Worm (Caenorhabditis elegans): ENCODE data around the gene C30B5.6.

The C30B5.6 gene

ce11 chrII:6196875-6197274 is 25.6 kb downstream of the C30B5.6 start, which contains the start of the genes rbmx-2 and C30B5.2:
rbmx-2 (minus strand) TSS chrII:6196948.
C30B5.2 (plus strand) TSS chrII:6197180.
- TF ChIP-seq rpc-1 (optimal IDR thresholded peaks at IDR 0.05) = no peak
- TF ChIP-seq rpc-1 (tag; optimal IDR thresholded peaks at IDR 0.05) = no peak
- TF ChIP-seq D2030.7 (GFP tag; IDR thresholded peaks at IDR 0.05) = peak; percentile 23; the same call in 1 of the 2 replicates
- TF ChIP-seq let-607 (tag; optimal IDR thresholded peaks at IDR 0.05) = no peak
- no peak for TF ChIP-seq F22D6.2 (tag; optimal IDR thresholded peaks at IDR 0.05)
- TF ChIP-seq sea-2 (GFP tag; IDR thresholded peaks at IDR 0.05) = no peak
- TF ChIP-seq snpc-3.4 (tag; optimal IDR thresholded peaks at IDR 0.05) = peak; percentile 20
- no peak for TF ChIP-seq dox-1 (GFP tag; IDR thresholded peaks at IDR 0.05)
- TF ChIP-seq aptf-2 (GFP tag; conservative IDR thresholded peaks at IDR 0.05) = no peak
- peak; percentile 24 for TF ChIP-seq tbp1 (GFP tag; optimal IDR thresholded peaks at IDR 0.05)
- TF ChIP-seq him-1 (tag; optimal IDR thresholded peaks at IDR 0.05) = no peak
- TF ChIP-seq hmg-1.2 (GFP tag; IDR thresholded peaks at IDR 0.05) = no peak
- peak; percentile 37; the same call in 1 of the 2 replicates for TF ChIP-seq pbrm-1 (GFP tag; IDR thresholded peaks at IDR 0.05)
- no peak for TF ChIP-seq ceh-40 (GFP tag; IDR thresholded peaks at IDR 0.05)
- TF ChIP-seq C17E4.6 (GFP tag; IDR thresholded peaks at IDR 0.05) = no peak
- peak; percentile 7 for TF ChIP-seq lsy-27 (tag; optimal IDR thresholded peaks at IDR 0.05; ENCODE audit: borderline replicate concordance, insufficient read depth)
- peak; percentile 92 for TF ChIP-seq F23B12.7 (tag; optimal IDR thresholded peaks at IDR 0.05; ENCODE audit: insufficient read depth)
- no peak for TF ChIP-seq hsf-1 (GFP tag; IDR thresholded peaks at IDR 0.05)
- peak; percentile 60 for TF ChIP-seq lsl-1 (GFP tag; optimal IDR thresholded peaks at IDR 0.05)

- TF ChIP-seq Y95B8A.8 (GFP tag; IDR thresholded peaks at IDR 0.05) (no peak), lin-26 (GFP tag; IDR thresholded peaks at IDR 0.05) (no peak), mcd-1 (GFP tag; IDR thresholded peaks at IDR 0.05) (no peak), ceh-58 (GFP tag; IDR thresholded peaks at IDR 0.05) (no peak), aptf-3 (GFP tag; IDR thresholded peaks at IDR 0.05) (no peak), gei-17 (GFP tag; optimal IDR thresholded peaks at IDR 0.05) (no peak), pbrm-1 (GFP tag; IDR thresholded peaks at IDR 0.05) (no peak), ztf-22 (GFP tag; optimal IDR thresholded peaks at IDR 0.05) (no peak), egl-18 (GFP tag; IDR thresholded peaks at IDR 0.05) (no peak), ceh-79 (tag; optimal IDR thresholded peaks at IDR 0.05) (no peak), B0035.1 (tag; optimal IDR thresholded peaks at IDR 0.05) (no peak)
Observed at ce11 chrII:6192484-6192883, 30.0 kb downstream of the C30B5.6 start, which contains the start of gene cpb-2. cpb-2 (plus strand) TSS chrII:6192784.

ce11 chrII:6191293-6191692 is 31.2 kb downstream of the C30B5.6 start, which contains the start of gene fkh-8:
fkh-8 (minus strand) TSS chrII:6191393.
- TF ChIP-seq madf-8 (GFP tag; conservative IDR thresholded peaks at IDR 0.05) (no peak), B0035.1 (tag; optimal IDR thresholded peaks at IDR 0.05) (no peak), nhr-120 (GFP tag; IDR thresholded peaks at IDR 0.05) (no peak), repo-1 (tag; optimal IDR thresholded peaks at IDR 0.05) (no peak), mxl-1 (tag; optimal IDR thresholded peaks at IDR 0.05) (no peak), Y53G8AR.9 (GFP tag; conservative IDR thresholded peaks at IDR 0.05) (no peak)

ce11 chrII:6190770-6191169 is 31.7 kb downstream of the C30B5.6 start:
- TF ChIP-seq ztf-26 (tag; optimal IDR thresholded peaks at IDR 0.05) (no peak), T07F8.4 (tag; optimal IDR thresholded peaks at IDR 0.05) (no peak), chd-7 (tag; optimal IDR thresholded peaks at IDR 0.05) (no peak), tbp1 (GFP tag; optimal IDR thresholded peaks at IDR 0.05) (no peak), F33H1.4 (GFP tag; IDR thresholded peaks at IDR 0.05) (no peak)
